Fruit fly (Drosophila melanogaster) whole organism, embryonic: ENCODE measurements around the gene Spps.

Source experiments
- ATbp ChIP-seq: fragments of 200-800 bp; sonication (Bioruptor generic); optimal IDR thresholded peaks from 2 replicates; lab custom pipeline; 2017; ENCODE audit warnings: missing biosample characterization, mild to moderate bottlenecking, missing genetic modification characterization, missing genetic modification reagents
- Abd-B ChIP-seq: fragments of 200-800 bp; sonication (Bioruptor generic); optimal IDR thresholded peaks from 2 replicates; lab custom pipeline; 2018; ENCODE audit warnings: missing biosample characterization, mild to moderate bottlenecking, missing genetic modification characterization, moderate library complexity
- Ada2b ChIP-seq: fragments of 200-800 bp; sonication (Bioruptor generic); IDR thresholded peaks from 2 replicates; pipeline ENCODE4 v1.3.6; 2022; ENCODE audit warnings: missing biosample characterization, missing genetic modification characterization
- Atf3 ChIP-seq: fragments of 200-800 bp; sonication (Bioruptor generic); optimal IDR thresholded peaks from 3 replicates; lab custom pipeline; 2016; ENCODE audit warnings: missing biosample characterization, missing genetic modification characterization
- CG10274 ChIP-seq: fragments of 200-800 bp; sonication (Bioruptor generic); optimal IDR thresholded peaks from 3 replicates; lab custom pipeline; 2017; ENCODE audit warnings: missing biosample characterization, mild to moderate bottlenecking, missing genetic modification characterization
- CG11085 ChIP-seq: fragments of 200-800 bp; sonication (Bioruptor generic); IDR thresholded peaks from 2 replicates; pipeline ENCODE4 v1.3.6; 2022; ENCODE audit warnings: missing biosample characterization, missing genetic modification characterization
- CG11696 ChIP-seq: fragments of 200-800 bp; sonication (Bioruptor generic); IDR thresholded peaks from 2 replicates; pipeline ENCODE4 v1.3.6; 2022; ENCODE audit warnings: missing biosample characterization, missing genetic modification characterization
- CG12071 ChIP-seq: fragments of 200-800 bp; sonication (Bioruptor generic); optimal IDR thresholded peaks from 3 replicates; lab custom pipeline; 2018; ENCODE audit warnings: missing biosample characterization, mild to moderate bottlenecking, missing genetic modification characterization
- CG14860 ChIP-seq: fragments of 200-800 bp; sonication (Bioruptor generic); IDR thresholded peaks from 3 replicates; pipeline ENCODE4 v1.3.6; 2022; ENCODE audit warnings: missing biosample characterization, missing genetic modification characterization; ENCODE audit not compliant: partially characterized antibody
- CG18599 ChIP-seq: fragments of 200-800 bp; sonication (Bioruptor generic); optimal IDR thresholded peaks from 3 replicates; lab custom pipeline; 2017; ENCODE audit warnings: missing biosample characterization, missing genetic modification characterization, mild to moderate bottlenecking, moderate library complexity, missing genetic modification reagents
- CG2712 ChIP-seq: fragments of 200-800 bp; optimal IDR thresholded peaks from 3 replicates; lab custom pipeline; 2019; ENCODE audit warnings: missing biosample characterization, mild to moderate bottlenecking, missing genetic modification characterization, moderate library complexity
- CG3065 ChIP-seq: fragments of 200-800 bp; sonication (Bioruptor generic); optimal IDR thresholded peaks from 2 replicates; lab custom pipeline; 2016; ENCODE audit warnings: missing biosample characterization, missing genetic modification characterization
- CG31388 ChIP-seq: fragments of 200-800 bp; sonication (Bioruptor generic); optimal IDR thresholded peaks from 2 replicates; lab custom pipeline; 2016; ENCODE audit warnings: missing biosample characterization, missing genetic modification characterization
- CG3726 ChIP-seq: fragments of 200-800 bp; sonication (Bioruptor generic); IDR thresholded peaks from 3 replicates; pipeline ENCODE4, ENCODE4 v1.3.6; 2022; ENCODE audit warnings: missing biosample characterization, missing genetic modification characterization
- CG5245 ChIP-seq: fragments of 200-800 bp; sonication (Bioruptor generic); optimal IDR thresholded peaks from 3 replicates; lab custom pipeline; 2016; ENCODE audit warnings: missing biosample characterization, missing genetic modification characterization
- CG6272 ChIP-seq: fragments of 200-800 bp; sonication (Bioruptor generic); IDR thresholded peaks from 2 replicates; pipeline ENCODE4 v1.3.6; 2022; ENCODE audit warnings: missing biosample characterization, missing genetic modification characterization
- CG6683 ChIP-seq: fragments of 200-800 bp; sonication (Bioruptor generic); optimal IDR thresholded peaks from 2 replicates; lab custom pipeline; 2017; ENCODE audit warnings: missing biosample characterization, mild to moderate bottlenecking, missing genetic modification characterization, missing genetic modification reagents
- CG9727 ChIP-seq: fragments of 200-800 bp; sonication (Bioruptor generic); optimal IDR thresholded peaks from 3 replicates; lab custom pipeline; 2017; ENCODE audit warnings: missing biosample characterization, mild to moderate bottlenecking, missing genetic modification characterization
- CG9817 ChIP-seq: fragments of 200-800 bp; sonication (Bioruptor generic); optimal IDR thresholded peaks from 2 replicates; lab custom pipeline; 2018; ENCODE audit warnings: missing biosample characterization, mild to moderate bottlenecking, missing genetic modification characterization, moderate library complexity
- D ChIP-seq, 2 experiments: fragments of 200-800 bp in 1 of 2; fragments of >200 bp in 1 of 2; sonication (Bioruptor generic) in 1 of 2; optimal IDR thresholded peaks; 2 replicates in 1 of 2; 3 replicates in 1 of 2; lab custom pipeline; 2017; ENCODE audit warnings: mild to moderate bottlenecking in 1 of 2, missing biosample characterization in 1 of 2, missing genetic modification characterization in 1 of 2, missing genetic modification reagents in 1 of 2
- D19B ChIP-seq: fragments of 200-800 bp; sonication (Bioruptor generic); optimal IDR thresholded peaks from 2 replicates; lab custom pipeline; 2017; ENCODE audit warnings: missing biosample characterization, mild to moderate bottlenecking, missing genetic modification characterization
- Elba2 ChIP-seq: fragments of 200-800 bp; sonication (Bioruptor generic); optimal IDR thresholded peaks from 3 replicates; lab custom pipeline; 2016; ENCODE audit warnings: missing biosample characterization, missing genetic modification characterization
- Fer1 ChIP-seq: fragments of 200-800 bp; sonication (Bioruptor generic); optimal IDR thresholded peaks from 2 replicates; lab custom pipeline; 2017; ENCODE audit warnings: missing biosample characterization, mild to moderate bottlenecking, missing genetic modification characterization
- HLHmδ ChIP-seq: fragments of 200-800 bp; sonication (Bioruptor generic); optimal IDR thresholded peaks from 2 replicates; lab custom pipeline; 2018; ENCODE audit warnings: missing biosample characterization, mild to moderate bottlenecking, missing genetic modification characterization, moderate library complexity
- Hey ChIP-seq: fragments of 200-800 bp; sonication (Bioruptor generic); optimal IDR thresholded peaks from 3 replicates; lab custom pipeline; 2018; ENCODE audit warnings: missing biosample characterization, mild to moderate bottlenecking, missing genetic modification characterization
- Jarid2 ChIP-seq: fragments of 200-800 bp; sonication (Bioruptor generic); optimal IDR thresholded peaks from 3 replicates; lab custom pipeline; 2017; ENCODE audit warnings: mild to moderate bottlenecking, missing biosample characterization, missing genetic modification reagents, missing genetic modification characterization
- Kr ChIP-seq: fragments of 200-800 bp; sonication (Bioruptor generic); optimal IDR thresholded peaks from 2 replicates; lab custom pipeline; 2017; ENCODE audit warnings: missing biosample characterization, mild to moderate bottlenecking, missing genetic modification characterization
- Max ChIP-seq: fragments of 200-800 bp; sonication (Bioruptor generic); optimal IDR thresholded peaks from 2 replicates; lab custom pipeline; 2016; ENCODE audit warnings: missing biosample characterization, mild to moderate bottlenecking, missing genetic modification characterization
- Pdp1 ChIP-seq, 2 experiments: fragments of 200-800 bp; sonication (Bioruptor generic); optimal IDR thresholded peaks; 3 replicates each; lab custom pipeline; 2016; ENCODE audit warnings: missing biosample characterization in 2 of 2, missing genetic modification characterization in 2 of 2, mild to moderate bottlenecking in 1 of 2, moderate library complexity in 1 of 2
- Stat92E ChIP-seq, 3 experiments: fragments of >200 bp in 2 of 3; fragments of 200-800 bp in 1 of 3; sonication (Bioruptor generic) in 1 of 3; optimal IDR thresholded peaks; 2 replicates each; lab custom pipeline; 2017 to 2019; ENCODE audit warnings: missing biosample characterization in 3 of 3, missing genetic modification characterization in 3 of 3, mild to moderate bottlenecking in 1 of 3, moderate library complexity in 1 of 3
- amos ChIP-seq: fragments of 200-800 bp; sonication (Bioruptor generic); IDR thresholded peaks from 2 replicates; pipeline ENCODE4 v1.3.6; 2022; ENCODE audit warnings: missing biosample characterization, missing genetic modification characterization; ENCODE audit not compliant: partially characterized antibody
- ase ChIP-seq: fragments of 200-800 bp; sonication (Bioruptor generic); IDR thresholded peaks from 3 replicates; pipeline ENCODE4 v1.3.6; 2022; ENCODE audit warnings: missing biosample characterization, missing genetic modification characterization
- ash1 ChIP-seq: fragments of 200-800 bp; sonication (Bioruptor generic); optimal IDR thresholded peaks from 2 replicates; lab custom pipeline; 2018; ENCODE audit warnings: missing biosample characterization, mild to moderate bottlenecking, missing genetic modification characterization
- dan ChIP-seq: fragments of 200-800 bp; sonication (Bioruptor generic); IDR thresholded peaks from 2 replicates; pipeline ENCODE4 v1.3.6; 2022; ENCODE audit warnings: missing biosample characterization, missing genetic modification characterization
- dimm ChIP-seq: fragments of 200-800 bp; sonication (Bioruptor generic); IDR thresholded peaks from 2 replicates; pipeline ENCODE4 v1.3.6; 2022; ENCODE audit warnings: missing biosample characterization, missing genetic modification characterization
- gem ChIP-seq: fragments of 200-800 bp; sonication (Bioruptor generic); optimal IDR thresholded peaks from 2 replicates; lab custom pipeline; 2019; ENCODE audit warnings: missing biosample characterization, mild to moderate bottlenecking, missing genetic modification characterization, moderate library complexity
- grn ChIP-seq: fragments of 200-800 bp; sonication (Bioruptor generic); optimal IDR thresholded peaks from 3 replicates; lab custom pipeline; 2017; ENCODE audit warnings: missing biosample characterization, missing genetic modification characterization
- knrl ChIP-seq: fragments of 200-800 bp; sonication (Bioruptor generic); IDR thresholded peaks from 3 replicates; pipeline ENCODE4 v1.3.6; 2022; ENCODE audit warnings: missing biosample characterization, missing genetic modification characterization; ENCODE audit not compliant: partially characterized antibody
- mld ChIP-seq: fragments of 200-800 bp; sonication (Bioruptor generic); IDR thresholded peaks from 3 replicates; pipeline ENCODE4 v1.3.6; 2022; ENCODE audit warnings: missing biosample characterization, missing genetic modification characterization; ENCODE audit not compliant: partially characterized antibody
- nmo ChIP-seq: fragments of 200-800 bp; sonication (Bioruptor generic); optimal IDR thresholded peaks from 2 replicates; lab custom pipeline; 2018; ENCODE audit warnings: missing biosample characterization, mild to moderate bottlenecking, missing genetic modification characterization, moderate library complexity
- psq ChIP-seq: fragments of 200-800 bp; sonication (Bioruptor generic); optimal IDR thresholded peaks from 2 replicates; lab custom pipeline; 2017; ENCODE audit warnings: missing biosample characterization, missing genetic modification characterization
- shn ChIP-seq: fragments of 200-800 bp; sonication (Bioruptor generic); optimal IDR thresholded peaks from 3 replicates; lab custom pipeline; 2016; ENCODE audit warnings: missing biosample characterization, missing genetic modification characterization
- stc ChIP-seq: fragments of 200-800 bp; sonication (Bioruptor generic); IDR thresholded peaks from 2 replicates; pipeline ENCODE4 v1.3.6; 2022; ENCODE audit warnings: missing biosample characterization, missing genetic modification characterization
- tin ChIP-seq: fragments of 200-800 bp; sonication (Bioruptor generic); optimal IDR thresholded peaks from 3 replicates; lab custom pipeline; 2016; ENCODE audit warnings: missing biosample characterization, missing genetic modification characterization
- trem ChIP-seq: fragments of 200-800 bp; optimal IDR thresholded peaks from 3 replicates; lab custom pipeline; 2019; ENCODE audit warnings: missing biosample characterization, mild to moderate bottlenecking, missing genetic modification characterization, moderate library complexity
- zen ChIP-seq: fragments of 200-800 bp; sonication (Bioruptor generic); optimal IDR thresholded peaks from 3 replicates; lab custom pipeline; 2018; ENCODE audit warnings: missing biosample characterization, mild to moderate bottlenecking, missing genetic modification characterization, moderate library complexity
- zf30C ChIP-seq: fragments of 200-800 bp; sonication (Bioruptor generic); optimal IDR thresholded peaks from 3 replicates; lab custom pipeline; 2018; ENCODE audit warnings: missing biosample characterization, mild to moderate bottlenecking, missing genetic modification characterization

Gene Spps

dm6 chr3R:24272775-24273290 lies 46.1 kb upstream of the Spps start, which contains the start of gene Orct2 (continued):
- TF ChIP-seq ash1 (GFP tag; lab: Kevin White, UChicago): no peak
- no peak for TF ChIP-seq Atf3
- peak; percentile 73 for TF ChIP-seq D (optimal IDR thresholded peaks at IDR 0.05; lab: Kevin White, UChicago)
- TF ChIP-seq D (GFP tag; optimal IDR thresholded peaks at IDR 0.05; lab: Kevin White, UChicago): no peak
- peak; percentile 68 for TF ChIP-seq Fer1
- TF ChIP-seq grn (GFP tag; lab: Kevin White, UChicago): peak; percentile 36
- peak; percentile 56 for TF ChIP-seq Max
- peak; percentile 15; the same call in 1 of the 2 replicates for TF ChIP-seq amos (GFP tag; lab: Robert Waterston, UW)
- peak in 1 of 2 experiments; percentile 9 for TF ChIP-seq Pdp1 (GFP tag; optimal IDR thresholded peaks at IDR 0.05; lab: Kevin White, UChicago)
- TF ChIP-seq knrl (GFP tag; lab: Robert Waterston, UW): 0 out of 3 replicates have a peak, but pooled peaks have one; percentile 5
- TF ChIP-seq shn (GFP tag; lab: Kevin White, UChicago): peak; percentile 2
- TF ChIP-seq CG18599 (GFP tag; lab: Kevin White, UChicago): peak; percentile 66
- peak; percentile 11 for TF ChIP-seq Hey (tag; lab: Kevin White, UChicago)
- TF ChIP-seq Jarid2: peak; percentile 84
- TF ChIP-seq nmo: no peak
- TF ChIP-seq CG9727 (GFP tag; lab: Kevin White, UChicago): peak; percentile 15
- TF ChIP-seq, all 482 proteins: peak for 114

dm6 chr3R:24272232-24272631 lies 45.5 kb upstream of the Spps start:
- TF ChIP-seq gem (peak; percentile 15), zen (peak; percentile 17), CG3726 (GFP tag; lab: Robert Waterston, UW) (no peak), Elba2 (GFP tag; lab: Kevin White, UChicago) (peak; percentile 48), mld (0 out of 3 replicates have a peak, but pooled peaks have one; percentile 43), trem (tag; lab: Kevin White, UChicago) (no peak), D19B (peak; percentile 67)

- TF ChIP-seq Kr (GFP tag; lab: Kevin White, UChicago) (no peak), ase (GFP tag; lab: Robert Waterston, UW) (no peak), psq (GFP tag; lab: Kevin White, UChicago) (no peak), Abd-B (GFP tag; lab: Kevin White, UChicago) (no peak), CG11085 (GFP tag; lab: Robert Waterston, UW) (no peak), dimm (GFP tag; lab: Robert Waterston, UW) (no peak), CG10274 (GFP tag; lab: Kevin White, UChicago) (no peak), tin (GFP tag; lab: Kevin White, UChicago) (no peak), CG6272 (0 out of 2 replicates have a peak, but pooled peaks have one; percentile 19), CG2712 (peak; percentile 65), CG5245 (GFP tag; lab: Kevin White, UChicago) (no peak), CG11696 (GFP tag; lab: Robert Waterston, UW) (peak; percentile 21; the same call in 1 of the 2 replicates), ATbp (peak; percentile 21), stc (peak; percentile 57), CG12071 (GFP tag; lab: Kevin White, UChicago) (peak; percentile 71), CG6683 (GFP tag; lab: Kevin White, UChicago) (no peak), dan (GFP tag; lab: Robert Waterston, UW) (no peak), CG31388 (GFP tag; lab: Kevin White, UChicago) (no peak), CG9817 (tag; lab: Kevin White, UChicago) (no peak), Stat92E (GFP tag; optimal IDR thresholded peaks at IDR 0.05; lab: Kevin White, UChicago) (peak in 1 of 3 experiments; percentile 73), CG14860 (GFP tag; lab: Robert Waterston, UW) (no peak; the same call in 2 of the 3 replicates), zf30C (peak; percentile 11), Ada2b (GFP tag; lab: Robert Waterston, UW) (no peak), HLHmδ (GFP tag; lab: Kevin White, UChicago) (peak; percentile 25), CG3065 (GFP tag; lab: Kevin White, UChicago) (no peak)
Measured at dm6 chr3R:24271071-24271470, 44.3 kb upstream of the Spps start, which contains the start of gene jar. TSS of gene jar (minus strand) at chr3R:24271233.
